Worm (Caenorhabditis elegans) whole organism, L4 larva: ENCODE measurements around the gene nhr-60.
A peak's percentile ranks its signal among the peaks of the same experiment; 100 is the strongest.
"Not testable (repeated sequence)": the region's sequence is repeated elsewhere in the genome, so short reads cannot be mapped to it uniquely, and the experiment has no call there.

Experiments used
- F44E2.7 ChIP-seq: fragments of 200-800 bp; sonication (Bioruptor generic); IDR thresholded peaks from 2 replicates; pipeline ENCODE4 v2.1.2; 2022; ENCODE audit warnings: missing genetic modification characterization, missing compliant biosample characterization
- R02D3.7 ChIP-seq: fragments of 150-350 bp; sonication (generic microtip); optimal IDR thresholded peaks from 3 replicates; lab custom pipeline; 2014; ENCODE audit warnings: missing biosample characterization, missing genetic modification characterization
- T20F7.1 ChIP-seq: fragments of 200-800 bp; sonication (Bioruptor generic); optimal IDR thresholded peaks from 2 replicates; lab custom pipeline; 2018; ENCODE audit warnings: mild to moderate bottlenecking, missing genetic modification characterization, missing compliant biosample characterization
- T26A8.4 ChIP-seq: fragments of 200-800 bp; sonication (Bioruptor generic); IDR thresholded peaks from 2 replicates; pipeline ENCODE4 v1.3.6; 2022; ENCODE audit warnings: missing genetic modification characterization, missing compliant biosample characterization
- Y105C5A.15 ChIP-seq: fragments of 200-800 bp; sonication (Bioruptor generic); IDR thresholded peaks from 2 replicates; pipeline ENCODE4 v1.3.6; 2022; ENCODE audit warnings: missing genetic modification characterization, missing compliant biosample characterization
- Y48G9A.11 ChIP-seq: fragments of 200-800 bp; sonication (Bioruptor generic); IDR thresholded peaks from 2 replicates; pipeline ENCODE4 v1.3.6; 2022; ENCODE audit warnings: missing genetic modification reagents, missing genetic modification characterization, missing compliant biosample characterization
- Y75B8A.6 ChIP-seq: fragments of 200-800 bp; sonication (Bioruptor generic); IDR thresholded peaks from 2 replicates; pipeline ENCODE4 v1.3.6; 2022; ENCODE audit warnings: missing genetic modification reagents, missing genetic modification characterization, missing compliant biosample characterization
- aha-1 ChIP-seq: fragments of 150-350 bp; peaks from one replicate; lab custom pipeline; 2014; ENCODE audit warnings: missing biosample characterization, missing genetic modification characterization
- aly-2 ChIP-seq: sonication (generic microtip); optimal IDR thresholded peaks from 2 replicates; lab custom pipeline; 2018; ENCODE audit warnings: missing biosample characterization, missing genetic modification characterization
- daf-8 ChIP-seq: fragments of 200-800 bp; sonication (Bioruptor generic); IDR thresholded peaks from 2 replicates; pipeline ENCODE4 v1.3.6; 2022; ENCODE audit warnings: missing genetic modification characterization, missing compliant biosample characterization
- dmd-8 ChIP-seq: fragments of 200-800 bp; sonication (Bioruptor generic); IDR thresholded peaks from 2 replicates; pipeline ENCODE4 v1.3.6; 2022; ENCODE audit warnings: missing genetic modification characterization, missing compliant biosample characterization
- dmd-9 ChIP-seq: fragments of 200-800 bp; sonication (Bioruptor generic); IDR thresholded peaks from 2 replicates; pipeline ENCODE4 v1.3.6; 2022; ENCODE audit warnings: missing genetic modification reagents, missing genetic modification characterization, missing compliant biosample characterization
- dve-1 ChIP-seq: sonication (generic microtip); optimal IDR thresholded peaks from 2 replicates; lab custom pipeline; 2017; ENCODE audit warnings: antibody characterized with exemption, mild to moderate bottlenecking, missing genetic modification characterization, missing compliant biosample characterization; ENCODE audit not compliant: insufficient read depth
- fos-1 ChIP-seq: fragments of 150-350 bp; optimal IDR thresholded peaks from 2 replicates; lab custom pipeline; 2014; ENCODE audit warnings: missing biosample characterization, missing genetic modification characterization
- gei-8 ChIP-seq: fragments of 200-800 bp; sonication (Bioruptor generic); optimal IDR thresholded peaks from 2 replicates; lab custom pipeline; 2018; ENCODE audit warnings: mild to moderate bottlenecking, missing genetic modification characterization, missing compliant biosample characterization
- hlh-30 ChIP-seq: sonication (generic microtip); optimal IDR thresholded peaks from 2 replicates; lab custom pipeline; 2017; ENCODE audit warnings: antibody characterized with exemption, mild to moderate bottlenecking, missing genetic modification characterization, missing compliant biosample characterization; ENCODE audit not compliant: insufficient read depth
- jun-1 ChIP-seq: fragments of 150-350 bp; optimal IDR thresholded peaks from 2 replicates; lab custom pipeline; 2014; ENCODE audit warnings: missing biosample characterization, missing genetic modification reagents, missing genetic modification characterization
- lin-13 ChIP-seq: fragments of 150-350 bp; optimal IDR thresholded peaks from 2 replicates; lab custom pipeline; 2014; ENCODE audit warnings: missing biosample characterization, missing genetic modification reagents, missing genetic modification characterization
- lin-38 ChIP-seq: fragments of 200-800 bp; sonication (Bioruptor generic); IDR thresholded peaks from 2 replicates; pipeline ENCODE4 v1.3.6; 2022; ENCODE audit warnings: missing genetic modification reagents, missing genetic modification characterization, missing compliant biosample characterization
- lin-39 ChIP-seq: fragments of 150-350 bp; optimal IDR thresholded peaks from 2 replicates; lab custom pipeline; 2014; ENCODE audit warnings: missing biosample characterization, missing genetic modification reagents, missing genetic modification characterization
- mep-1 ChIP-seq: fragments of 150-350 bp; sonication (generic microtip); optimal IDR thresholded peaks from 3 replicates; lab custom pipeline; 2014; ENCODE audit warnings: missing biosample characterization, missing genetic modification characterization
- nhr-102 ChIP-seq: sonication (generic microtip); optimal IDR thresholded peaks from 2 replicates; lab custom pipeline; 2016; ENCODE audit warnings: mild to moderate bottlenecking, missing genetic modification characterization, moderate library complexity, missing compliant biosample characterization
- nhr-111 ChIP-seq: fragments of 200-800 bp; sonication (Bioruptor generic); optimal IDR thresholded peaks from 2 replicates; lab custom pipeline; 2018; ENCODE audit warnings: mild to moderate bottlenecking, missing genetic modification characterization, missing compliant biosample characterization
- nhr-237 ChIP-seq: sonication (generic microtip); optimal IDR thresholded peaks from 2 replicates; lab custom pipeline; 2017; ENCODE audit warnings: missing biosample characterization, missing genetic modification characterization
- nhr-41 ChIP-seq: fragments of 200-800 bp; sonication (Bioruptor generic); IDR thresholded peaks from 2 replicates; pipeline ENCODE4 v1.3.6; 2022; ENCODE audit warnings: missing genetic modification reagents, missing genetic modification characterization, missing compliant biosample characterization
- nhr-42 ChIP-seq: fragments of 200-800 bp; sonication (Bioruptor generic); IDR thresholded peaks from 2 replicates; pipeline ENCODE4 v1.3.6; 2022; ENCODE audit warnings: missing genetic modification characterization, missing compliant biosample characterization
- nhr-77 ChIP-seq: fragments of 150-350 bp; optimal IDR thresholded peaks from 2 replicates; lab custom pipeline; 2014; ENCODE audit warnings: missing biosample characterization, missing genetic modification characterization
- php-3 ChIP-seq: fragments of 200-800 bp; sonication (Bioruptor generic); IDR thresholded peaks from 2 replicates; pipeline ENCODE4 v1.3.6; 2022; ENCODE audit warnings: missing genetic modification reagents, missing genetic modification characterization, missing compliant biosample characterization
- pqm-1 ChIP-seq: sonication (generic microtip); optimal IDR thresholded peaks from 2 replicates; lab custom pipeline; 2017; ENCODE audit warnings: missing biosample characterization, missing genetic modification characterization
- unc-62 ChIP-seq, 3 experiments: fragments of 150-350 bp in 1 of 3; sonication (generic microtip); optimal IDR thresholded peaks in 2 of 3; peaks in 1 of 3; 1 replicate in 1 of 3; 2 replicates in 2 of 3; lab custom pipeline; 2014 to 2017; ENCODE audit warnings: missing biosample characterization in 3 of 3, missing genetic modification characterization in 3 of 3, missing genetic modification reagents in 3 of 3, missing genotype in 1 of 3
- vab-7 ChIP-seq: fragments of 200-800 bp; sonication (Bioruptor generic); IDR thresholded peaks from 2 replicates; pipeline ENCODE4 v1.3.6; 2022; ENCODE audit warnings: missing genetic modification reagents, missing genetic modification characterization, missing compliant biosample characterization

The nhr-60 gene

ce11 chrV:15809543-15809942 lies 36.5 kb upstream of the nhr-60 start, which contains the start of gene srsx-36:
Gene srsx-36, minus strand, starts transcription at chrV:15809643.
- TF ChIP-seq lin-38 (no peak), daf-8 (GFP tag; lab: Robert Waterston, UW) (no peak), vab-7 (GFP tag; lab: Robert Waterston, UW) (no peak), nhr-237 (tag; lab: Kevin White, UChicago) (no peak), nhr-102 (tag; lab: Kevin White, UChicago) (no peak), nhr-41 (GFP tag; lab: Robert Waterston, UW) (no peak), nhr-111 (GFP tag; lab: Kevin White, UChicago) (no peak), Y105C5A.15 (no peak), aha-1 (tag; lab: Kevin White, UChicago) (no peak), php-3 (GFP tag; lab: Robert Waterston, UW) (no peak), Y75B8A.6 (GFP tag; lab: Robert Waterston, UW) (no peak), nhr-42 (no peak), dmd-8 (GFP tag; lab: Robert Waterston, UW) (no peak), dmd-9 (GFP tag; lab: Robert Waterston, UW) (no peak), hlh-30 (tag; lab: Kevin White, UChicago) (no peak), mep-1 (tag; lab: Kevin White, UChicago) (no peak), lin-13 (GFP tag; lab: Kevin White, UChicago) (no peak), aly-2 (tag; lab: Kevin White, UChicago) (no peak), nhr-77 (tag; lab: Kevin White, UChicago) (no peak)
- TF ChIP-seq, all 104 proteins: peak for 0

ce11 chrV:15807420-15807819 lies 34.4 kb upstream of the nhr-60 start, which contains the start of gene srsx-38:
Gene srsx-38, minus strand, starts transcription at chrV:15807520.
- TF ChIP-seq lin-39; nhr-42; hlh-30 (tag; lab: Kevin White, UChicago): not testable (repeated sequence)

ce11 chrV:15803748-15804147 lies 30.7 kb upstream of the nhr-60 start, which contains the start of gene T26E4.18:
Gene T26E4.18, minus strand, starts transcription at chrV:15803848.
- TF ChIP-seq F44E2.7 (GFP tag; lab: Robert Waterston, UW); Y48G9A.11 (GFP tag; lab: Robert Waterston, UW); R02D3.7 (tag; lab: Kevin White, UChicago): not testable (repeated sequence)

ce11 chrV:15803079-15803478 lies 30.0 kb upstream of the nhr-60 start, which contains the start of gene srd-27:
Gene srd-27, plus strand, starts transcription at chrV:15803379.
- not testable (repeated sequence) for TF ChIP-seq jun-1 (tag; lab: Kevin White, UChicago); gei-8 (GFP tag; lab: Kevin White, UChicago); pqm-1 (tag; lab: Kevin White, UChicago)

ce11 chrV:15802623-15803022 lies 29.6 kb upstream of the nhr-60 start, which contains the start of gene T26E4.9:
Gene T26E4.9, minus strand, starts transcription at chrV:15802723.
- TF ChIP-seq fos-1; aly-2 (tag; lab: Kevin White, UChicago); dve-1: not testable (repeated sequence)
- TF ChIP-seq, all 104 proteins: peak for 0; not testable (repeated sequence) for 104

ce11 chrV:15798108-15798507 lies 25.1 kb upstream of the nhr-60 start, which contains the start of gene T26E4.10:
Gene T26E4.10, minus strand, starts transcription at chrV:15798208.
- TF ChIP-seq php-3 (GFP tag; lab: Robert Waterston, UW) (no peak), unc-62 (GFP tag; optimal IDR thresholded peaks at IDR 0.05 in 1 of 2; lab: Kevin White, UChicago) (peak in 1 of 2 experiments; percentile 49), unc-62 (tag; optimal IDR thresholded peaks at IDR 0.05; lab: Kevin White, UChicago) (no peak), T20F7.1 (GFP tag; lab: Kevin White, UChicago) (no peak), T26A8.4 (no peak)
